Fruit fly (Drosophila melanogaster) whole organism, embryonic: Measurements from ENCODE around the gene rdog.

Source experiments
- BtbVII ChIP-seq: fragments of 200-800 bp; sonication (Bioruptor generic); optimal IDR thresholded peaks from 3 replicates; lab custom pipeline; 2017; ENCODE audit warnings: missing biosample characterization, mild to moderate bottlenecking, missing genetic modification characterization
- Bteb2 ChIP-seq: fragments of 200-800 bp; sonication (Bioruptor generic); optimal IDR thresholded peaks from 2 replicates; lab custom pipeline; 2016; ENCODE audit warnings: missing biosample characterization, missing genetic modification characterization
- CG10654 ChIP-seq: fragments of 200-800 bp; sonication (Bioruptor generic); optimal IDR thresholded peaks from 2 replicates; lab custom pipeline; 2016; ENCODE audit warnings: missing biosample characterization, missing genetic modification characterization
- CG12155 ChIP-seq: fragments of 200-800 bp; sonication (Bioruptor generic); optimal IDR thresholded peaks from 3 replicates; lab custom pipeline; 2016; ENCODE audit warnings: missing biosample characterization, missing genetic modification characterization
- CG17385 ChIP-seq: fragments of 200-800 bp; sonication (Bioruptor generic); optimal IDR thresholded peaks from 3 replicates; lab custom pipeline; 2018; ENCODE audit warnings: missing biosample characterization, mild to moderate bottlenecking, missing genetic modification characterization
- CG17568 ChIP-seq: fragments of 200-800 bp; sonication (Bioruptor generic); optimal IDR thresholded peaks from 2 replicates; lab custom pipeline; 2018; ENCODE audit warnings: missing biosample characterization, mild to moderate bottlenecking, missing genetic modification characterization, moderate library complexity
- CG17612 ChIP-seq: fragments of 200-800 bp; sonication (Bioruptor generic); IDR thresholded peaks from 2 replicates; pipeline ENCODE4 v1.3.6; 2022; ENCODE audit warnings: missing biosample characterization, missing genetic modification characterization
- CG18011 ChIP-seq: fragments of 200-800 bp; sonication (Bioruptor generic); optimal IDR thresholded peaks from 2 replicates; lab custom pipeline; 2017; ENCODE audit warnings: missing biosample characterization, missing genetic modification characterization, mild to moderate bottlenecking, moderate library complexity, missing genotype
- CG2199 ChIP-seq: fragments of 200-800 bp; sonication (Bioruptor generic); IDR thresholded peaks from 3 replicates; pipeline ENCODE4 v1.3.6; 2022; ENCODE audit warnings: missing biosample characterization, missing genetic modification characterization
- CG2202 ChIP-seq: fragments of 200-800 bp; sonication (Bioruptor generic); optimal IDR thresholded peaks from 2 replicates; lab custom pipeline; 2018; ENCODE audit warnings: missing biosample characterization, mild to moderate bottlenecking, missing genetic modification characterization
- CG34422 ChIP-seq: fragments of 200-800 bp; sonication (Bioruptor generic); IDR thresholded peaks from 3 replicates; pipeline ENCODE4 v1.3.6; 2022; ENCODE audit warnings: missing biosample characterization, missing genetic modification characterization
- CG4404 ChIP-seq: fragments of 200-800 bp; sonication (Bioruptor generic); IDR thresholded peaks from 2 replicates; pipeline ENCODE4 v1.3.6; 2022; ENCODE audit warnings: missing biosample characterization, missing genetic modification characterization
- CG5953 ChIP-seq: fragments of 200-800 bp; sonication (Bioruptor generic); IDR thresholded peaks from 2 replicates; pipeline ENCODE4 v1.3.6; 2022; ENCODE audit warnings: missing biosample characterization, missing genetic modification characterization
- CG6254 ChIP-seq: fragments of 200-800 bp; sonication (Bioruptor generic); optimal IDR thresholded peaks from 3 replicates; lab custom pipeline; 2017; ENCODE audit warnings: mild to moderate bottlenecking, missing biosample characterization, missing genetic modification reagents, missing genetic modification characterization
- CG7745 ChIP-seq: fragments of 200-800 bp; sonication (Bioruptor generic); optimal IDR thresholded peaks from 2 replicates; lab custom pipeline; 2018; ENCODE audit warnings: missing biosample characterization, mild to moderate bottlenecking, missing genetic modification characterization, moderate library complexity
- Dfd ChIP-seq, 2 experiments: fragments of >200 bp; optimal IDR thresholded peaks; 2 replicates each; lab custom pipeline; 2017; ENCODE audit warnings: missing biosample characterization in 2 of 2, missing genetic modification characterization in 2 of 2
- Fer3 ChIP-seq: fragments of 200-800 bp; sonication (Bioruptor generic); optimal IDR thresholded peaks from 2 replicates; lab custom pipeline; 2018; ENCODE audit warnings: missing biosample characterization, mild to moderate bottlenecking, missing genetic modification characterization, moderate library complexity
- Gsc ChIP-seq: fragments of 200-800 bp; sonication (Bioruptor generic); IDR thresholded peaks from 2 replicates; pipeline ENCODE4 v1.3.6; 2022; ENCODE audit warnings: missing biosample characterization, missing genetic modification characterization
- Hand ChIP-seq: fragments of 200-800 bp; sonication (Bioruptor generic); optimal IDR thresholded peaks from 2 replicates; lab custom pipeline; 2017; ENCODE audit warnings: mild to moderate bottlenecking, missing biosample characterization, missing genetic modification reagents, missing genetic modification characterization
- Hsf ChIP-seq: fragments of 200-800 bp; sonication (Bioruptor generic); optimal IDR thresholded peaks from 3 replicates; lab custom pipeline; 2016; ENCODE audit warnings: missing biosample characterization, missing genetic modification characterization
- Lim3 ChIP-seq: fragments of 200-800 bp; sonication (Bioruptor generic); IDR thresholded peaks from 2 replicates; pipeline ENCODE4 v1.3.6; 2022; ENCODE audit warnings: missing biosample characterization, missing genetic modification characterization
- MBD-R2 ChIP-seq: fragments of 200-800 bp; sonication (Bioruptor generic); IDR thresholded peaks from 2 replicates; pipeline ENCODE4 v1.3.6; 2022; ENCODE audit warnings: missing biosample characterization, missing genetic modification characterization
- Six4 ChIP-seq: fragments of 200-800 bp; sonication (Bioruptor generic); optimal IDR thresholded peaks from 2 replicates; lab custom pipeline; 2016; ENCODE audit warnings: missing biosample characterization, missing genetic modification characterization
- Tbp ChIP-seq: fragments of >200 bp; optimal IDR thresholded peaks from 2 replicates; lab custom pipeline; 2018; ENCODE audit warnings: missing biosample characterization, missing genetic modification characterization
- Usf ChIP-seq: fragments of 200-800 bp; sonication (Bioruptor generic); optimal IDR thresholded peaks from 2 replicates; lab custom pipeline; 2017; ENCODE audit warnings: missing genotype, missing biosample characterization, missing genetic modification characterization
- Vsx1 ChIP-seq: fragments of 200-800 bp; sonication (Bioruptor generic); optimal IDR thresholded peaks from 2 replicates; lab custom pipeline; 2017; ENCODE audit warnings: missing biosample characterization, mild to moderate bottlenecking, missing genetic modification characterization, missing genetic modification reagents
- al ChIP-seq: fragments of 200-800 bp; sonication (Bioruptor generic); IDR thresholded peaks from 2 replicates; pipeline ENCODE4 v1.3.6; 2022; ENCODE audit warnings: missing biosample characterization, missing genetic modification characterization
- az2 ChIP-seq: fragments of 200-800 bp; sonication (Bioruptor generic); optimal IDR thresholded peaks from 3 replicates; lab custom pipeline; 2016; ENCODE audit warnings: missing biosample characterization, missing genetic modification characterization
- chinmo ChIP-seq: fragments of 200-800 bp; sonication (Bioruptor generic); IDR thresholded peaks from 4 replicates; pipeline ENCODE4 v1.3.6; 2022; ENCODE audit warnings: missing biosample characterization, missing genetic modification characterization; ENCODE audit not compliant: partially characterized antibody
- cwo ChIP-seq: fragments of 200-800 bp; sonication (Bioruptor generic); optimal IDR thresholded peaks from 3 replicates; lab custom pipeline; 2017; ENCODE audit warnings: missing biosample characterization, missing genetic modification characterization, mild to moderate bottlenecking, moderate library complexity, missing genetic modification reagents
- dmrt99B ChIP-seq: fragments of 200-800 bp; sonication (Bioruptor generic); optimal IDR thresholded peaks from 2 replicates; lab custom pipeline; 2018; ENCODE audit warnings: missing biosample characterization, mild to moderate bottlenecking, missing genetic modification characterization, moderate library complexity
- emc ChIP-seq: fragments of 200-800 bp; sonication (Bioruptor generic); optimal IDR thresholded peaks from 2 replicates; lab custom pipeline; 2016; ENCODE audit warnings: missing biosample characterization, missing genetic modification characterization
- en ChIP-seq: fragments of 200-800 bp; sonication (Bioruptor generic); optimal IDR thresholded peaks from 2 replicates; lab custom pipeline; 2016; ENCODE audit warnings: missing biosample characterization, missing genetic modification characterization
- esg ChIP-seq: fragments of 200-800 bp; sonication (Bioruptor generic); conservative IDR thresholded peaks from 2 replicates; pipeline ENCODE4 v1.3.6; 2022; ENCODE audit warnings: missing biosample characterization, missing genetic modification characterization
- fd3F ChIP-seq: fragments of 200-800 bp; sonication (Bioruptor generic); optimal IDR thresholded peaks from 2 replicates; lab custom pipeline; 2018; ENCODE audit warnings: missing biosample characterization, mild to moderate bottlenecking, missing genetic modification characterization, moderate library complexity
- fru ChIP-seq: fragments of >200 bp; optimal IDR thresholded peaks from 2 replicates; lab custom pipeline; 2017
- gcm2 ChIP-seq: fragments of 200-800 bp; sonication (Bioruptor generic); optimal IDR thresholded peaks from 2 replicates; lab custom pipeline; 2016; ENCODE audit warnings: missing biosample characterization, missing genetic modification characterization
- hbn ChIP-seq: fragments of 200-800 bp; sonication (Bioruptor generic); IDR thresholded peaks from 2 replicates; pipeline ENCODE4 v1.3.6; 2022; ENCODE audit warnings: missing biosample characterization, missing genetic modification characterization; ENCODE audit not compliant: partially characterized antibody
- lmd ChIP-seq: fragments of 200-800 bp; sonication (Bioruptor generic); IDR thresholded peaks from 2 replicates; pipeline ENCODE4 v1.3.6; 2022; ENCODE audit warnings: missing biosample characterization, missing genetic modification characterization
- mld ChIP-seq: fragments of 200-800 bp; sonication (Bioruptor generic); IDR thresholded peaks from 3 replicates; pipeline ENCODE4 v1.3.6; 2022; ENCODE audit warnings: missing biosample characterization, missing genetic modification characterization; ENCODE audit not compliant: partially characterized antibody
- odd ChIP-seq: fragments of 200-800 bp; sonication (Bioruptor generic); optimal IDR thresholded peaks from 2 replicates; lab custom pipeline; 2017; ENCODE audit warnings: missing biosample characterization, mild to moderate bottlenecking, missing genetic modification characterization
- pb ChIP-seq: fragments of 200-800 bp; sonication (Bioruptor generic); optimal IDR thresholded peaks from 3 replicates; lab custom pipeline; 2016; ENCODE audit warnings: missing biosample characterization, missing genetic modification characterization
- pfk ChIP-seq: fragments of 200-800 bp; sonication (Bioruptor generic); optimal IDR thresholded peaks from 2 replicates; lab custom pipeline; 2018; ENCODE audit warnings: missing biosample characterization, mild to moderate bottlenecking, missing genetic modification characterization, moderate library complexity
- pho ChIP-seq: fragments of 200-800 bp; sonication (Bioruptor generic); optimal IDR thresholded peaks from 2 replicates; lab custom pipeline; 2016; ENCODE audit warnings: missing biosample characterization, missing genetic modification characterization
- psq ChIP-seq: fragments of 200-800 bp; sonication (Bioruptor generic); optimal IDR thresholded peaks from 2 replicates; lab custom pipeline; 2017; ENCODE audit warnings: missing biosample characterization, missing genetic modification characterization
- shn ChIP-seq: fragments of 200-800 bp; sonication (Bioruptor generic); optimal IDR thresholded peaks from 3 replicates; lab custom pipeline; 2016; ENCODE audit warnings: missing biosample characterization, missing genetic modification characterization
- sima ChIP-seq: fragments of 200-800 bp; sonication (Bioruptor generic); optimal IDR thresholded peaks from 2 replicates; lab custom pipeline; 2016; ENCODE audit warnings: missing biosample characterization, missing genetic modification characterization
- sob ChIP-seq: fragments of 200-800 bp; sonication (Bioruptor generic); IDR thresholded peaks from 2 replicates; pipeline ENCODE4 v1.3.6; 2022; ENCODE audit warnings: missing biosample characterization, missing genetic modification characterization
- tll ChIP-seq, 2 experiments: fragments of 200-800 bp in 1 of 2; fragments of >200 bp in 1 of 2; sonication (Bioruptor generic) in 1 of 2; optimal IDR thresholded peaks; 2 replicates each; lab custom pipeline; 2017 to 2019; ENCODE audit warnings: missing biosample characterization in 2 of 2, missing genetic modification characterization in 2 of 2, mild to moderate bottlenecking in 1 of 2, moderate library complexity in 1 of 2
- vfl ChIP-seq: fragments of 200-800 bp; sonication (Bioruptor generic); optimal IDR thresholded peaks from 2 replicates; lab custom pipeline; 2016; ENCODE audit warnings: missing biosample characterization, missing genetic modification characterization
- wdn ChIP-seq: fragments of 200-800 bp; sonication (Bioruptor generic); IDR thresholded peaks from 2 replicates; pipeline ENCODE4 v1.3.6; 2022; ENCODE audit warnings: missing biosample characterization, missing genetic modification characterization
- zen2 ChIP-seq: fragments of 200-800 bp; sonication (Bioruptor generic); IDR thresholded peaks from 3 replicates; pipeline ENCODE4 v1.3.6; 2022; ENCODE audit warnings: missing biosample characterization, missing genetic modification characterization; ENCODE audit not compliant: partially characterized antibody

The rdog gene

DNA sequence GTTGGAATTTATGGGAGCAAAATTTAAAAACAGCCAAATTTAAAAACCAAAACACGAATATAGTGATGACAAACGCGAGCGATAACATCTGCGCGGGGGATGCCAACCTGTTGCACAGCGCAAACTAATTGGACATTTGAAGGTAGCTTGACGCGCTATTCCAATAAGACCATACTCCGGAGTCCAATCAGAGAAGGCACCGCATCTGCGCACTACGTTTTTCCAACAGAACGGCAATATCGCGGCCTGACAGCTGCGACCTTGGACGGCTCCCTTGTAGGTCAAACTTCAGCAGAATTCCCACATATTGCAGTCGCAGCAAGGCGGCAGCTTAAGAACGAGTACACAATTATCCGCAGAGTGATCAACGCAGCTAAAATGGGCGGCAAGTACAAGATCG lies 9.8 kb upstream of the rdog start, which contains the start of the genes CG11882 and Pglym78 (continued):
- TF ChIP-seq Hsf (GFP tag; lab: Kevin White, UChicago) (peak; percentile 35), sima (no peak), Bteb2 (GFP tag; lab: Kevin White, UChicago) (no peak), mld (GFP tag; lab: Robert Waterston, UW) (no peak), CG2199 (0 out of 3 replicates have a peak, but pooled peaks have one; percentile 51), CG12155 (GFP tag; lab: Kevin White, UChicago) (peak; percentile 57), Fer3 (peak; percentile 18), CG4404 (GFP tag; lab: Robert Waterston, UW) (no peak), Six4 (GFP tag; lab: Kevin White, UChicago) (peak; percentile 17), CG5953 (GFP tag; lab: Robert Waterston, UW) (no peak), odd (GFP tag; lab: Kevin White, UChicago) (no peak), CG10654 (GFP tag; lab: Kevin White, UChicago) (peak; percentile 2), lmd (GFP tag; lab: Robert Waterston, UW) (no peak; the same call in 1 of the 2 replicates), psq (no peak), emc (GFP tag; lab: Kevin White, UChicago) (peak; percentile 28), fru (no peak), CG17385 (GFP tag; lab: Kevin White, UChicago) (no peak), Hand (GFP tag; lab: Kevin White, UChicago) (no peak), CG17612 (GFP tag; lab: Robert Waterston, UW) (no peak), MBD-R2 (GFP tag; lab: Robert Waterston, UW) (peak; percentile 95), BtbVII (GFP tag; lab: Kevin White, UChicago) (no peak), zen2 (peak; percentile 34; the same call in 1 of the 3 replicates), shn (GFP tag; lab: Kevin White, UChicago) (peak; percentile 16), gcm2 (GFP tag; lab: Kevin White, UChicago) (no peak), en (peak; percentile 40), cwo (GFP tag; lab: Kevin White, UChicago) (no peak), Vsx1 (no peak), CG18011 (GFP tag; lab: Kevin White, UChicago) (peak; percentile 14), Usf (GFP tag; lab: Kevin White, UChicago) (no peak), CG2202 (tag; lab: Kevin White, UChicago) (no peak), Dfd (GFP tag; optimal IDR thresholded peaks at IDR 0.05; lab: Kevin White, UChicago) (no peak), vfl (GFP tag; lab: Kevin White, UChicago) (peak; percentile 8), chinmo (GFP tag; lab: Robert Waterston, UW) (peak; percentile 93), pho (GFP tag; lab: Kevin White, UChicago) (peak; percentile 73), fd3F (no peak), pb (GFP tag; lab: Kevin White, UChicago) (no peak), sob (GFP tag; lab: Robert Waterston, UW) (peak; percentile 68), hbn (GFP tag; lab: Robert Waterston, UW) (peak; percentile 57; the same call in 1 of the 2 replicates), CG17568 (no peak), dmrt99B (tag; lab: Kevin White, UChicago) (no peak), tll (GFP tag; optimal IDR thresholded peaks at IDR 0.05; lab: Kevin White, UChicago) (peak in 1 of 2 experiments; percentile 39), Lim3 (no peak), Tbp (no peak), CG7745 (no peak), CG34422 (peak; percentile 69; the same call in 1 of the 3 replicates), esg (GFP tag; lab: Robert Waterston, UW) (no peak), al (GFP tag; lab: Robert Waterston, UW) (peak; percentile 51), CG6254 (GFP tag; lab: Kevin White, UChicago) (no peak), Gsc (GFP tag; lab: Robert Waterston, UW) (no peak), wdn (GFP tag; lab: Robert Waterston, UW) (peak; percentile 41; the same call in 1 of the 2 replicates), az2 (GFP tag; lab: Kevin White, UChicago) (no peak), pfk (GFP tag; lab: Kevin White, UChicago) (no peak)
